Fruit fly (Drosophila melanogaster): ENCODE results near the gene CG31522.

The CG31522 gene

DNA sequence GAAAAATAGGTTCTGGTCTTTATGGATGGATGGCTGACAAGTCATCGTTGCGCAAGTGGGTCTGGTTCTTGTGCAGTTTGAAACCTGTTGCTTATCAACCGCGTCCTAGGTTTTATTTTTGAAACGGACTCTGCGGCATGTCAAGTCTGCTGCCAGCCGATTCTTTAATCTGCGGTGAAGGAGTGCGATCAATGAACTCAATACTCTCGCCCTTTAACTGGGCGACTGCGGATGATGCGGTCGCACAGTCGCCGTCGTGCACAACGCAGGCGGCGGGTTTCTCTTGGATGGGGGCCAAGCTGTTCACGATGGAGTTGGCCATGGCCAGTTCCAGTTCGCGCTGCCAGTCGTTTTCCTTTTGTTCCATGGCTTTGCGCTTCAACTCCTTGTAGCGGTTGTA lies 55.4 kb downstream of the CG31522 start (continued):
- TF ChIP-seq ftz-f1 (GFP tag; optimal IDR thresholded peaks at IDR 0.05) (no peak), ssp (GFP tag; IDR thresholded peaks at IDR 0.05) (no peak)

DNA sequence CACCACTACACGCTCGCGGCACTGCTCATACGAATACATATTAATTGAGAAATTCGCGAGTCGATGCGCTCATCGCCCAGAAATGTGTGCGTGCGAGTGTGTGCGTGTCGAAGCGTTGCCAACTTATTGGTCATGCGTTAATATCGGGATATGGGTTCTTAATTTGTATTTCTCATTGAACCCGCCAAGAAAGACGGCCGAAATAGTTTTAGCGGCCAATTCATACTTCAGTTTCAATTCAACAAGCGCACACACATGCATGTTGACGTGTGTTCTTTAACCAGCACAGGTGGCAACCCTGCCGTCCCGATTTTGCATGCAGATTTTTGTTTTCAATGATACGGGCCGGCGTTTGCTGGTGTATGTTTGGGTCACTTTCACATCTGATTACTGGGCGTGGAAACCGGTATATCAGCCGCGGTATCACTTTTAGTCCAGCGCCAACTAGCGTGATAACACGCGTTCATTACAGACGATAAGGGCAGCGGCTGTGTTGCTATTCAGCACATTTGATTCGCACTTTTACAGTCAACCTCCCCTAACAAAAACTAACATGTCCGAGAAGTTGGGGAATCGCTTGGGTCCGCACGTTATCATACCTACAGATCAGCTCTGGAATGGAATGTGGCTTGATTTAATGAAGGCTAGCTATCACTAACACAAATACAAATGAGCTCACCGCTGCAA lies 58.8 kb downstream of the CG31522 start:
- TF ChIP-seq ci (GFP tag; IDR thresholded peaks at IDR 0.05) (peak; percentile 22; the same call in 1 of the 3 replicates), Bdp1 (GFP tag; optimal IDR thresholded peaks at IDR 0.05) (peak; percentile 6), prd (optimal IDR thresholded peaks at IDR 0.05) (no peak), prd (GFP tag; IDR thresholded peaks at IDR 0.05) (0 out of 3 replicates have a peak, but pooled peaks have one; percentile 7), Chrac-16 (GFP tag; optimal IDR thresholded peaks at IDR 0.05) (peak; percentile 5), rib (GFP tag; IDR thresholded peaks at IDR 0.05) (peak; percentile 88), ewg (GFP tag; optimal IDR thresholded peaks at IDR 0.05) (peak; percentile 21), so (GFP tag; IDR thresholded peaks at IDR 0.05) (no peak), MBD-R2 (GFP tag; IDR thresholded peaks at IDR 0.05) (0 out of 2 replicates have a peak, but pooled peaks have one; percentile 17), CG12391 (tag; optimal IDR thresholded peaks at IDR 0.05) (peak; percentile 16), CG10543 (GFP tag; optimal IDR thresholded peaks at IDR 0.05) (peak; percentile 35), ems (GFP tag; optimal IDR thresholded peaks at IDR 0.05) (peak; percentile 8), cg (GFP tag; optimal IDR thresholded peaks at IDR 0.05) (peak; percentile 81), CG3995 (GFP tag; optimal IDR thresholded peaks at IDR 0.05) (peak; percentile 18), lov (optimal IDR thresholded peaks at IDR 0.05) (no peak), lov (GFP tag; IDR thresholded peaks at IDR 0.05) (0 out of 3 replicates have a peak, but pooled peaks have one; percentile 55), sd (tag; optimal IDR thresholded peaks at IDR 0.05) (peak; percentile 97), sr (GFP tag; IDR thresholded peaks at IDR 0.05) (no peak), bbx (GFP tag; IDR thresholded peaks at IDR 0.05; ENCODE audit: partially characterized antibody) (0 out of 2 replicates have a peak, but pooled peaks have one; percentile 6), zen2 (GFP tag; IDR thresholded peaks at IDR 0.05; ENCODE audit: partially characterized antibody) (peak; percentile 45; the same call in 1 of the 3 replicates), CG14014 (GFP tag; IDR thresholded peaks at IDR 0.05) (no peak), CG10147 (GFP tag; optimal IDR thresholded peaks at IDR 0.05) (peak; percentile 4), chn (GFP tag; optimal IDR thresholded peaks at IDR 0.05) (no peak), Hmr (GFP tag; optimal IDR thresholded peaks at IDR 0.05) (peak; percentile 45), grn (GFP tag; optimal IDR thresholded peaks at IDR 0.05) (peak; percentile 66), CG2875 (GFP tag; optimal IDR thresholded peaks at IDR 0.05) (no peak), lilli (GFP tag; optimal IDR thresholded peaks at IDR 0.05) (peak; percentile 6), amos (GFP tag; IDR thresholded peaks at IDR 0.05; ENCODE audit: partially characterized antibody) (0 out of 2 replicates have a peak, but pooled peaks have one; percentile 15), CG8290 (GFP tag; optimal IDR thresholded peaks at IDR 0.05) (peak; percentile 23), CG8290 (tag; optimal IDR thresholded peaks at IDR 0.05) (no peak), Med (GFP tag) (peak; percentile 86), CG32532 (GFP tag; IDR thresholded peaks at IDR 0.05) (peak; percentile 22; the same call in 1 of the 2 replicates), gro (GFP tag; optimal IDR thresholded peaks at IDR 0.05) (peak; percentile 48), CG10274 (GFP tag; optimal IDR thresholded peaks at IDR 0.05) (peak; percentile 9), Atf3 (GFP tag; optimal IDR thresholded peaks at IDR 0.05) (peak; percentile 19), chm (GFP tag; IDR thresholded peaks at IDR 0.05) (peak; percentile 28; the same call in 1 of the 2 replicates), croc (GFP tag; conservative IDR thresholded peaks at IDR 0.05) (no peak), Taf1 (GFP tag; IDR thresholded peaks at IDR 0.05) (no peak), grau (tag; optimal IDR thresholded peaks at IDR 0.05) (peak; percentile 79), ERR (GFP tag; optimal IDR thresholded peaks at IDR 0.05) (peak; percentile 26), nom (GFP tag; optimal IDR thresholded peaks at IDR 0.05) (no peak), Dip3 (GFP tag; optimal IDR thresholded peaks at IDR 0.05) (peak; percentile 38), GATAe (GFP tag; conservative IDR thresholded peaks at IDR 0.05) (peak; percentile 54), CG10366 (GFP tag; IDR thresholded peaks at IDR 0.05) (no peak), Hey (tag; optimal IDR thresholded peaks at IDR 0.05) (no peak), E2f1 (GFP tag; IDR thresholded peaks at IDR 0.05) (0 out of 2 replicates have a peak, but pooled peaks have one; percentile 26)
